Fruit fly (Drosophila melanogaster): ENCODE results near the gene Pdp.

Gene Pdp

dm6 chrX:7691947-7692739, 42.3 kb downstream of the Pdp start (continued):
- TF ChIP-seq CG4854 (GFP tag; optimal IDR thresholded peaks at IDR 0.05), result peak; percentile 75
- peak; percentile 62 for TF ChIP-seq gcm (GFP tag; optimal IDR thresholded peaks at IDR 0.05)
- peak; percentile 76 for TF ChIP-seq CG12391 (tag; optimal IDR thresholded peaks at IDR 0.05)
- no peak for TF ChIP-seq Optix (GFP tag; IDR thresholded peaks at IDR 0.05)
- peak; percentile 46 for TF ChIP-seq CG3838 (GFP tag; optimal IDR thresholded peaks at IDR 0.05)
- peak; percentile 69 to 82 for TF ChIP-seq bsh (GFP tag; optimal IDR thresholded peaks at IDR 0.05)
- TF ChIP-seq shn (GFP tag; optimal IDR thresholded peaks at IDR 0.05), result peak; percentile 71
- TF ChIP-seq schlank (tag; optimal IDR thresholded peaks at IDR 0.05), result peak; percentile 63
- no peak for TF ChIP-seq peb (GFP tag; IDR thresholded peaks at IDR 0.05)
- no peak for TF ChIP-seq CG33557 (GFP tag; optimal IDR thresholded peaks at IDR 0.05)
- no peak for TF ChIP-seq CG30020 (tag; optimal IDR thresholded peaks at IDR 0.05)
- peak; percentile 26; the same call in 1 of the 2 replicates for TF ChIP-seq klu (GFP tag; IDR thresholded peaks at IDR 0.05)
- TF ChIP-seq ind (GFP tag; optimal IDR thresholded peaks at IDR 0.05), result peak; percentile 66
- peak; percentile 76 for TF ChIP-seq CG18619 (GFP tag; optimal IDR thresholded peaks at IDR 0.05)
- no peak for TF ChIP-seq crp (GFP tag; optimal IDR thresholded peaks at IDR 0.05)
- peak; percentile 34; the same call in 2 of the 3 replicates for TF ChIP-seq B-H1 (GFP tag; IDR thresholded peaks at IDR 0.05)
- peak; percentile 82 for TF ChIP-seq Fer3 (tag; optimal IDR thresholded peaks at IDR 0.05)
- TF ChIP-seq Gsc (GFP tag; IDR thresholded peaks at IDR 0.05), result no peak
- TF ChIP-seq CG15269 (tag; optimal IDR thresholded peaks at IDR 0.05), result peak; percentile 83
- peak; percentile 55 for TF ChIP-seq Nf-YA (GFP tag; IDR thresholded peaks at IDR 0.05)
- peak; percentile 77 for TF ChIP-seq Fer1 (GFP tag; optimal IDR thresholded peaks at IDR 0.05)
- peak; percentile 55 for TF ChIP-seq Nf-YC (tag; optimal IDR thresholded peaks at IDR 0.05)
- TF ChIP-seq salm (tag; optimal IDR thresholded peaks at IDR 0.05), result peak; percentile 8
- peak; percentile 52 for TF ChIP-seq CG1602 (GFP tag; optimal IDR thresholded peaks at IDR 0.05)

dm6 chrX:7691221-7691914, 43.1 kb downstream of the Pdp start:
- TF ChIP-seq CG14860 (GFP tag; IDR thresholded peaks at IDR 0.05; ENCODE audit: partially characterized antibody) (no peak), unpg (GFP tag; optimal IDR thresholded peaks at IDR 0.05) (peak; percentile 36), PHDP (tag; optimal IDR thresholded peaks at IDR 0.05) (peak; percentile 29), lmd (GFP tag; IDR thresholded peaks at IDR 0.05) (peak; percentile 58; the same call in 1 of the 2 replicates), D19B (GFP tag; optimal IDR thresholded peaks at IDR 0.05) (peak; percentile 60), zfh1 (GFP tag; IDR thresholded peaks at IDR 0.05) (0 out of 3 replicates have a peak, but pooled peaks have one; percentile 20), CG12391 (tag; optimal IDR thresholded peaks at IDR 0.05) (no peak), CG10366 (GFP tag; IDR thresholded peaks at IDR 0.05) (peak; percentile 48), MBD-R2 (GFP tag; IDR thresholded peaks at IDR 0.05) (peak; percentile 44), HHEX (GFP tag; optimal IDR thresholded peaks at IDR 0.05) (peak; percentile 22), HmgZ (tag; optimal IDR thresholded peaks at IDR 0.05) (no peak), Poxn (GFP tag; IDR thresholded peaks at IDR 0.05) (peak; percentile 41; the same call in 1 of the 2 replicates), CG15011 (GFP tag; optimal IDR thresholded peaks at IDR 0.05) (peak; percentile 17), lab (GFP tag; optimal IDR thresholded peaks at IDR 0.05) (peak; percentile 50), CG15269 (tag; optimal IDR thresholded peaks at IDR 0.05) (peak; percentile 19), CG11085 (GFP tag; IDR thresholded peaks at IDR 0.05) (peak; percentile 45; the same call in 1 of the 2 replicates), otp (GFP tag; IDR thresholded peaks at IDR 0.05) (0 out of 3 replicates have a peak, but pooled peaks have one; percentile 8), CG4730 (GFP tag; IDR thresholded peaks at IDR 0.05) (0 out of 2 replicates have a peak, but pooled peaks have one; percentile 4), CG34422 (GFP tag; IDR thresholded peaks at IDR 0.05) (peak; percentile 44; the same call in 2 of the 3 replicates), H2.0 (GFP tag; IDR thresholded peaks at IDR 0.05) (peak; percentile 66), grau (tag; optimal IDR thresholded peaks at IDR 0.05) (peak; percentile 89), CG3065 (GFP tag; optimal IDR thresholded peaks at IDR 0.05) (no peak), Asciz (GFP tag; optimal IDR thresholded peaks at IDR 0.05) (no peak), Oli (tag; optimal IDR thresholded peaks at IDR 0.05) (peak; percentile 14), Mrtf (GFP tag; IDR thresholded peaks at IDR 0.05) (0 out of 3 replicates have a peak, but pooled peaks have one; percentile 25)
